Fruit fly (Drosophila melanogaster): ENCODE data around the gene ATPsynE.
A peak's percentile ranks its signal among the peaks of the same experiment; 100 is the strongest.

Gene ATPsynE

DNA sequence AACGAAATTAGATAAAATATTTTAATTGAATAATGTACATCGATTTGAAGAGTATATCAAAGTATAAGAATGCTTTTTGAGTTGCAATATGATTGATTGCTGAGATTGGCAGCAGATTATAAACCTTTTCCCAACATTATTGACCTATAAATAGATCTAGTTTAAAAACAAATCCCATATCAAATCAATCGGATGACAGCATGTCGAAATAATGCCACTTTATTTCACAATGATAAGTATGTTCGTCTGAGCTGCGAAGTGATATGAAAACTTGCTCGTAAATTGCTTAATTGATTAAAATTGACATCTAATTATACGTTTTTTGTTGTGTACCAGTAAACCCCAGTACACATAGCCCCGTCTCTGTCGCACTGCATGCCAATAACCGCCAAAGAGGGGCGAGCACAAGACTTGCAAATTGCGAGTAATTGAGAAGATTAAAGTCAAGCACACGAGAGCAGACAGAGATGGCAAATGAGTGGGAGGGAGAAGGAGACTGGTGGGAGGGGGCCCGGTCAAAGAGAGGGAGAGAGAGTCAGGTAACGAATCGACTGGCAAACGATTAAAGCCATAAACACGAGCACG lies 43.6 kb upstream of the ATPsynE start (continued):
- TF ChIP-seq knrl (GFP tag; IDR thresholded peaks at IDR 0.05; ENCODE audit: partially characterized antibody) = no peak
- no peak for TF ChIP-seq mld (GFP tag; IDR thresholded peaks at IDR 0.05; ENCODE audit: partially characterized antibody)
- TF ChIP-seq CG9932 (GFP tag; IDR thresholded peaks at IDR 0.05) = no peak
- TF ChIP-seq CG8290 (GFP tag; optimal IDR thresholded peaks at IDR 0.05) = no peak
- TF ChIP-seq CG8290 (tag; optimal IDR thresholded peaks at IDR 0.05) = peak in 1 of 2 experiments; percentile 71
- no peak for TF ChIP-seq Dfd (GFP tag; optimal IDR thresholded peaks at IDR 0.05)
- no peak for TF ChIP-seq CG13296 (GFP tag; optimal IDR thresholded peaks at IDR 0.05)
- no peak for TF ChIP-seq CHES-1-like (GFP tag; optimal IDR thresholded peaks at IDR 0.05)
- no peak for TF ChIP-seq Awh (GFP tag; IDR thresholded peaks at IDR 0.05)
- no peak for TF ChIP-seq CG7357 (GFP tag; IDR thresholded peaks at IDR 0.05)
- TF ChIP-seq CG4424 (GFP tag; optimal IDR thresholded peaks at IDR 0.05) = no peak
- no peak for TF ChIP-seq sd (tag; optimal IDR thresholded peaks at IDR 0.05)
- TF ChIP-seq dmrt11E (tag; optimal IDR thresholded peaks at IDR 0.05) = no peak
- TF ChIP-seq Stat92E (GFP tag; optimal IDR thresholded peaks at IDR 0.05) = no peak
- TF ChIP-seq CG1603 (tag; optimal IDR thresholded peaks at IDR 0.05) = peak; percentile 32
- no peak for TF ChIP-seq CG9727 (GFP tag; optimal IDR thresholded peaks at IDR 0.05)
- no peak for TF ChIP-seq gcm2 (GFP tag; optimal IDR thresholded peaks at IDR 0.05)
- TF ChIP-seq CG3995 (GFP tag; optimal IDR thresholded peaks at IDR 0.05) = peak; percentile 2
- TF ChIP-seq Gsc (GFP tag; IDR thresholded peaks at IDR 0.05) = no peak
- TF ChIP-seq Dip2 (GFP tag; IDR thresholded peaks at IDR 0.05) = no peak
- TF ChIP-seq CG8388 (GFP tag; optimal IDR thresholded peaks at IDR 0.05) = no peak
- no peak for TF ChIP-seq vvl (GFP tag; IDR thresholded peaks at IDR 0.05)
- TF ChIP-seq MESR4 (GFP tag; optimal IDR thresholded peaks at IDR 0.05) = no peak
- no peak for TF ChIP-seq otp (GFP tag; IDR thresholded peaks at IDR 0.05)
- TF ChIP-seq CG31388 (GFP tag; optimal IDR thresholded peaks at IDR 0.05) = no peak
- no peak for TF ChIP-seq CG33213 (GFP tag; optimal IDR thresholded peaks at IDR 0.05)
- TF ChIP-seq CG11695 (GFP tag; IDR thresholded peaks at IDR 0.05) = no peak
- TF ChIP-seq klu (GFP tag; IDR thresholded peaks at IDR 0.05) = no peak
- TF ChIP-seq Mes4 (GFP tag; optimal IDR thresholded peaks at IDR 0.05) = no peak
- no peak for TF ChIP-seq Dll (GFP tag; IDR thresholded peaks at IDR 0.05; ENCODE audit: partially characterized antibody)
- TF ChIP-seq CG11723 (GFP tag; optimal IDR thresholded peaks at IDR 0.05) = no peak
- TF ChIP-seq CG2116 (GFP tag; optimal IDR thresholded peaks at IDR 0.05) = no peak
- no peak for TF ChIP-seq CG3407 (GFP tag; optimal IDR thresholded peaks at IDR 0.05)
- no peak for TF ChIP-seq hbn (GFP tag; IDR thresholded peaks at IDR 0.05; ENCODE audit: partially characterized antibody)
- no peak for TF ChIP-seq gsb (GFP tag; IDR thresholded peaks at IDR 0.05)
- peak; percentile 55 for TF ChIP-seq CG18619 (GFP tag; optimal IDR thresholded peaks at IDR 0.05)
- no peak for TF ChIP-seq kni (GFP tag; optimal IDR thresholded peaks at IDR 0.05)
- TF ChIP-seq mirr (GFP tag; optimal IDR thresholded peaks at IDR 0.05) = no peak
- TF ChIP-seq CG7786 (GFP tag; optimal IDR thresholded peaks at IDR 0.05) = peak; percentile 52
- no peak for TF ChIP-seq lov (optimal IDR thresholded peaks at IDR 0.05)
- no peak for TF ChIP-seq lov (GFP tag; IDR thresholded peaks at IDR 0.05)
- TF ChIP-seq CG7745 (tag; optimal IDR thresholded peaks at IDR 0.05) = no peak
- peak; percentile 62 for TF ChIP-seq fu2 (GFP tag; optimal IDR thresholded peaks at IDR 0.05)
- TF ChIP-seq CG14050 (GFP tag; IDR thresholded peaks at IDR 0.05) = no peak
- TF ChIP-seq Adf1 (GFP tag; IDR thresholded peaks at IDR 0.05) = no peak
- TF ChIP-seq CkIIα-i1 (GFP tag; IDR thresholded peaks at IDR 0.05) = no peak
- TF ChIP-seq fd96Cb (tag; optimal IDR thresholded peaks at IDR 0.05) = no peak
- TF ChIP-seq E2f2 (GFP tag; IDR thresholded peaks at IDR 0.05) = no peak
- TF ChIP-seq CG12659 (GFP tag; optimal IDR thresholded peaks at IDR 0.05) = no peak
- peak; percentile 29 for TF ChIP-seq HLH54F (GFP tag; optimal IDR thresholded peaks at IDR 0.05)
- TF ChIP-seq jigr1 (GFP tag; IDR thresholded peaks at IDR 0.05) = no peak
- TF ChIP-seq CG18262 (tag; optimal IDR thresholded peaks at IDR 0.05) = no peak
